Worm (Caenorhabditis elegans) whole organism, late embryonic: ENCODE measurements around the gene bus-12.

Experiments
- C08G9.2 ChIP-seq: sonication (generic microtip); optimal IDR thresholded peaks from 2 replicates; lab custom pipeline; 2016; ENCODE audit warnings: mild to moderate bottlenecking, missing genetic modification characterization, moderate library complexity, missing compliant biosample characterization
- C38D4.7 ChIP-seq: fragments of 200-800 bp; sonication (Bioruptor generic); optimal IDR thresholded peaks from 2 replicates; lab custom pipeline; 2018; ENCODE audit warnings: mild to moderate bottlenecking, missing genetic modification characterization, moderate library complexity, missing compliant biosample characterization
- F13H6.1 ChIP-seq: sonication (generic microtip); optimal IDR thresholded peaks from 2 replicates; lab custom pipeline; 2016; ENCODE audit warnings: missing genetic modification characterization, missing compliant biosample characterization
- K09A11.1 ChIP-seq: sonication (generic microtip); optimal IDR thresholded peaks from 2 replicates; lab custom pipeline; 2017; ENCODE audit warnings: antibody characterized with exemption, mild to moderate bottlenecking, missing genetic modification characterization, missing compliant biosample characterization; ENCODE audit not compliant: insufficient read depth
- Y22D7AL.16 ChIP-seq: sonication (generic microtip); optimal IDR thresholded peaks from 2 replicates; lab custom pipeline; 2016; ENCODE audit warnings: missing genetic modification characterization, missing compliant biosample characterization
- ceh-14 ChIP-seq: sonication (generic microtip); optimal IDR thresholded peaks from 2 replicates; lab custom pipeline; 2016; ENCODE audit warnings: missing genotype, missing genetic modification characterization, missing compliant biosample characterization
- ceh-18 ChIP-seq: sonication (generic microtip); optimal IDR thresholded peaks from 2 replicates; lab custom pipeline; 2016; ENCODE audit warnings: missing genetic modification characterization, missing compliant biosample characterization
- ceh-19 ChIP-seq: fragments of 200-800 bp; sonication (Bioruptor generic); optimal IDR thresholded peaks from 2 replicates; lab custom pipeline; 2018; ENCODE audit warnings: mild to moderate bottlenecking, missing genetic modification characterization, missing compliant biosample characterization
- ceh-2 ChIP-seq: sonication (generic microtip); optimal IDR thresholded peaks from 2 replicates; lab custom pipeline; 2016; ENCODE audit warnings: missing genotype, missing genetic modification characterization, missing compliant biosample characterization
- ceh-24 ChIP-seq: sonication (generic microtip); optimal IDR thresholded peaks from 2 replicates; lab custom pipeline; 2016; ENCODE audit warnings: mild to moderate bottlenecking, missing genetic modification characterization, missing compliant biosample characterization
- ceh-30 ChIP-seq: fragments of 150-350 bp; optimal IDR thresholded peaks from 2 replicates; lab custom pipeline; 2014; ENCODE audit warnings: missing biosample characterization, missing genetic modification characterization
- ceh-31 ChIP-seq: sonication (generic microtip); optimal IDR thresholded peaks from 2 replicates; lab custom pipeline; 2016; ENCODE audit warnings: missing genetic modification characterization, missing compliant biosample characterization
- ceh-34 ChIP-seq: sonication (generic microtip); optimal IDR thresholded peaks from 2 replicates; lab custom pipeline; 2016; ENCODE audit warnings: mild to moderate bottlenecking, missing genetic modification characterization, missing compliant biosample characterization
- ceh-48 ChIP-seq: sonication (generic microtip); optimal IDR thresholded peaks from 2 replicates; lab custom pipeline; 2016; ENCODE audit warnings: missing genetic modification characterization, inconsistent platforms, missing compliant biosample characterization
- ceh-6 ChIP-seq: fragments of 200-800 bp; sonication (Bioruptor generic); optimal IDR thresholded peaks from 2 replicates; lab custom pipeline; 2018; ENCODE audit warnings: mild to moderate bottlenecking, missing genetic modification characterization, missing compliant biosample characterization
- ceh-9 ChIP-seq: sonication (generic microtip); optimal IDR thresholded peaks from 2 replicates; lab custom pipeline; 2016; ENCODE audit warnings: mild to moderate bottlenecking, missing genetic modification characterization, inconsistent platforms, missing compliant biosample characterization
- che-1 ChIP-seq: sonication (generic microtip); optimal IDR thresholded peaks from 2 replicates; lab custom pipeline; 2016; ENCODE audit warnings: mild to moderate bottlenecking, missing genetic modification characterization, missing compliant biosample characterization
- dve-1 ChIP-seq: sonication (generic microtip); optimal IDR thresholded peaks from 2 replicates; lab custom pipeline; 2017; ENCODE audit warnings: antibody characterized with exemption, mild to moderate bottlenecking, missing genetic modification characterization, missing compliant biosample characterization
- elt-2 ChIP-seq: sonication (generic microtip); optimal IDR thresholded peaks from 2 replicates; lab custom pipeline; 2016; ENCODE audit warnings: missing genetic modification reagents, missing genetic modification characterization, missing compliant biosample characterization
- elt-4 ChIP-seq: sonication (generic microtip); optimal IDR thresholded peaks from 2 replicates; lab custom pipeline; 2016; ENCODE audit warnings: missing genetic modification characterization, missing compliant biosample characterization
- ets-4 ChIP-seq: sonication (generic microtip); optimal IDR thresholded peaks from 2 replicates; lab custom pipeline; 2016; ENCODE audit warnings: missing genetic modification characterization, missing compliant biosample characterization
- fkh-10 ChIP-seq: fragments of 150-350 bp; optimal IDR thresholded peaks from 2 replicates; lab custom pipeline; 2014; ENCODE audit warnings: missing biosample characterization, missing genetic modification reagents, missing genetic modification characterization
- hlh-15 ChIP-seq: sonication (generic microtip); optimal IDR thresholded peaks from 2 replicates; lab custom pipeline; 2016; ENCODE audit warnings: missing genetic modification characterization, missing compliant biosample characterization
- hlh-30 ChIP-seq: sonication (generic microtip); optimal IDR thresholded peaks from 2 replicates; lab custom pipeline; 2017; ENCODE audit warnings: antibody characterized with exemption, missing genetic modification characterization, missing compliant biosample characterization; ENCODE audit not compliant: insufficient read depth
- hlh-8 ChIP-seq: sonication (generic microtip); optimal IDR thresholded peaks from 2 replicates; lab custom pipeline; 2016; ENCODE audit warnings: missing genotype, missing genetic modification characterization, missing compliant biosample characterization
- lin-11 ChIP-seq: fragments of 200-800 bp; sonication (Bioruptor generic); optimal IDR thresholded peaks from 2 replicates; lab custom pipeline; 2018; ENCODE audit warnings: mild to moderate bottlenecking, missing genetic modification characterization, missing compliant biosample characterization
- madf-2 ChIP-seq: sonication (generic microtip); optimal IDR thresholded peaks from 2 replicates; lab custom pipeline; 2017; ENCODE audit warnings: missing genetic modification characterization, missing compliant biosample characterization
- nfya-1 ChIP-seq: sonication (generic microtip); optimal IDR thresholded peaks from 2 replicates; lab custom pipeline; 2017; ENCODE audit warnings: missing genetic modification characterization, mild to moderate bottlenecking, missing compliant biosample characterization, antibody characterized with exemption, moderate library complexity
- nhr-11 ChIP-seq: fragments of 150-350 bp; optimal IDR thresholded peaks from 2 replicates; lab custom pipeline; 2014; ENCODE audit warnings: missing biosample characterization, missing genetic modification characterization
- nhr-232 ChIP-seq: sonication (generic microtip); optimal IDR thresholded peaks from 2 replicates; lab custom pipeline; 2016; ENCODE audit warnings: missing genetic modification characterization, missing compliant biosample characterization
- npax-4 ChIP-seq: sonication (generic microtip); optimal IDR thresholded peaks from 2 replicates; lab custom pipeline; 2016; ENCODE audit warnings: missing genetic modification characterization, missing compliant biosample characterization
- odd-2 ChIP-seq: sonication (generic microtip); optimal IDR thresholded peaks from 2 replicates; lab custom pipeline; 2017; ENCODE audit warnings: antibody characterized with exemption, mild to moderate bottlenecking, missing genetic modification characterization, missing compliant biosample characterization
- pag-3 ChIP-seq: sonication (generic microtip); optimal IDR thresholded peaks from 2 replicates; lab custom pipeline; 2016; ENCODE audit warnings: missing compliant biosample characterization, missing genetic modification characterization, borderline replicate concordance
- pat-9 ChIP-seq: fragments of 200-800 bp; sonication (Bioruptor generic); optimal IDR thresholded peaks from 2 replicates; lab custom pipeline; 2018; ENCODE audit warnings: mild to moderate bottlenecking, missing genetic modification characterization, moderate library complexity, missing compliant biosample characterization
- pax-1 ChIP-seq: fragments of 150-350 bp; optimal IDR thresholded peaks from 2 replicates; lab custom pipeline; 2014; ENCODE audit warnings: missing biosample characterization, missing genetic modification characterization
- pha-4 ChIP-seq: fragments of 150-350 bp; optimal IDR thresholded peaks from 2 replicates; lab custom pipeline; 2018; ENCODE audit warnings: missing biosample characterization, missing genetic modification reagents, missing genetic modification characterization
- pqm-1 ChIP-seq: sonication (generic microtip); optimal IDR thresholded peaks from 2 replicates; lab custom pipeline; 2016; ENCODE audit warnings: missing genetic modification characterization, missing compliant biosample characterization
- pros-1 ChIP-seq: fragments of 150-350 bp; optimal IDR thresholded peaks from 2 replicates; lab custom pipeline; 2014; ENCODE audit warnings: missing biosample characterization, missing genetic modification reagents, missing genetic modification characterization
- sdc-2 ChIP-seq: sonication (generic microtip); optimal IDR thresholded peaks from 2 replicates; lab custom pipeline; 2016; ENCODE audit warnings: missing genotype, missing genetic modification characterization, missing compliant biosample characterization
- sox-4 ChIP-seq: sonication (generic microtip); optimal IDR thresholded peaks from 2 replicates; lab custom pipeline; 2017; ENCODE audit warnings: mild to moderate bottlenecking, missing genetic modification characterization, inconsistent platforms, missing compliant biosample characterization
- syd-9 ChIP-seq: sonication (generic microtip); optimal IDR thresholded peaks from 2 replicates; lab custom pipeline; 2016; ENCODE audit warnings: mild to moderate bottlenecking, missing genetic modification characterization, moderate library complexity, missing compliant biosample characterization
- tbx-7 ChIP-seq: sonication (generic microtip); optimal IDR thresholded peaks from 2 replicates; lab custom pipeline; 2016; ENCODE audit warnings: missing genotype, missing genetic modification characterization, missing compliant biosample characterization
- ttx-3 ChIP-seq: sonication (generic microtip); optimal IDR thresholded peaks from 2 replicates; lab custom pipeline; 2016; ENCODE audit warnings: missing genetic modification reagents, missing genetic modification characterization, missing compliant biosample characterization
- unc-3 ChIP-seq, 2 experiments: fragments of 200-800 bp in 1 of 2; sonication (Bioruptor generic) in 1 of 2; sonication (generic microtip) in 1 of 2; conservative IDR thresholded peaks in 1 of 2; optimal IDR thresholded peaks in 1 of 2; 2 replicates each; pipeline versions ENCODE4 v1.3.6 to Lab custom; 2016 to 2022; ENCODE audit warnings: missing compliant biosample characterization in 2 of 2, missing genetic modification characterization in 2 of 2, missing genetic modification reagents in 1 of 2
- unc-42 ChIP-seq: sonication (generic microtip); optimal IDR thresholded peaks from 2 replicates; lab custom pipeline; 2016; ENCODE audit warnings: missing genotype, missing genetic modification characterization, missing compliant biosample characterization
- unc-55 ChIP-seq: sonication (generic microtip); optimal IDR thresholded peaks from 2 replicates; lab custom pipeline; 2017; ENCODE audit warnings: missing biosample characterization, missing genetic modification reagents, missing genetic modification characterization
- unc-86 ChIP-seq: sonication (generic microtip); optimal IDR thresholded peaks from 2 replicates; lab custom pipeline; 2016; ENCODE audit warnings: missing genetic modification characterization, missing compliant biosample characterization
- zip-5 ChIP-seq: sonication (generic microtip); optimal IDR thresholded peaks from 2 replicates; lab custom pipeline; 2016; ENCODE audit warnings: missing genetic modification characterization, missing compliant biosample characterization

bus-12 gene

DNA sequence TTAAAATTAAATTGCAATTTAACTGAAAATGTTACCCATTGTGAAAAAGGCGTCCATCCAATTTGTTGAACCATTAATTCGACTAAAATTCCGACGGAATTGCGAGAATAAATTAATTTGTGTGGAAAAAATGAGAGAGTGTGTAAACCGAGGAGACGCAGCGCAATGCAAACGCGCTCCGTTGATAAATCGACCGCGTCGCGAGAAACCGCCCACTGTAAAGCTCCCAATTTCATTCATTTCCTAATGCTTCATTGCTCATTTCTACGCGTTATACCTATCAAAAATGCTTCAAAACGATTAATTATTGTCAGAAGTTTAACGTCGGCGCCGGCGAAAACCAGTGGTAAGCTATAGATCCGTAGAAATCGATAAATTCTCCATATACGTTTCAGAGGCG is 41.8 kb downstream of the bus-12 start, which contains the start of the genes Y67H2A.2 and micu-1 (continued):
- TF ChIP-seq ceh-9 (no peak), ceh-2 (tag; lab: Kevin White, UChicago) (no peak), pqm-1 (tag; lab: Kevin White, UChicago) (no peak), ceh-19 (GFP tag; lab: Kevin White, UChicago) (no peak), pax-1 (tag; lab: Kevin White, UChicago) (no peak), fkh-10 (no peak), ceh-24 (tag; lab: Kevin White, UChicago) (no peak), sdc-2 (tag; lab: Kevin White, UChicago) (no peak), nfya-1 (tag; lab: Kevin White, UChicago) (peak; percentile 69), nhr-11 (tag; lab: Kevin White, UChicago) (no peak), elt-4 (no peak), zip-5 (no peak), K09A11.1 (tag; lab: Kevin White, UChicago) (peak; percentile 7), ttx-3 (tag; lab: Kevin White, UChicago) (no peak), hlh-15 (tag; lab: Kevin White, UChicago) (no peak), ceh-6 (GFP tag; lab: Kevin White, UChicago) (no peak), dve-1 (tag; lab: Kevin White, UChicago) (no peak), unc-86 (peak; percentile 39), Y22D7AL.16 (no peak), sox-4 (no peak), ets-4 (no peak), hlh-30 (tag; lab: Kevin White, UChicago) (no peak), ceh-34 (tag; lab: Kevin White, UChicago) (peak; percentile 28), pag-3 (no peak), pros-1 (tag; lab: Kevin White, UChicago) (no peak), npax-4 (tag; lab: Kevin White, UChicago) (no peak), C08G9.2 (tag; lab: Kevin White, UChicago) (no peak), F13H6.1 (tag; lab: Kevin White, UChicago) (no peak), ceh-48 (tag; lab: Kevin White, UChicago) (peak; percentile 33), lin-11 (tag; lab: Kevin White, UChicago) (no peak), tbx-7 (tag; lab: Kevin White, UChicago) (no peak), unc-42 (tag; lab: Kevin White, UChicago) (peak; percentile 100), ceh-30 (tag; lab: Kevin White, UChicago) (no peak), unc-55 (peak; percentile 63), nhr-232 (tag; lab: Kevin White, UChicago) (no peak), ceh-14 (tag; lab: Kevin White, UChicago) (peak; percentile 78), C38D4.7 (GFP tag; lab: Kevin White, UChicago) (no peak), pat-9 (tag; lab: Kevin White, UChicago) (no peak), unc-3 (GFP tag; conservative IDR thresholded peaks at IDR 0.05; lab: Robert Waterston, UW) (no peak), unc-3 (tag; optimal IDR thresholded peaks at IDR 0.05; lab: Kevin White, UChicago) (no peak), ceh-18 (tag; lab: Kevin White, UChicago) (peak; percentile 60), ceh-31 (peak; percentile 51), hlh-8 (tag; lab: Kevin White, UChicago) (no peak), madf-2 (tag; lab: Kevin White, UChicago) (no peak), syd-9 (tag; lab: Kevin White, UChicago) (no peak), odd-2 (tag; lab: Kevin White, UChicago) (no peak), elt-2 (peak; percentile 59), pha-4 (no peak), che-1 (tag; lab: Kevin White, UChicago) (no peak)
